Fruit fly (Drosophila melanogaster): Measurements from ENCODE around the gene CG33203.
A peak's percentile ranks its signal among the peaks of the same experiment; 100 is the strongest.

Gene CG33203

DNA sequence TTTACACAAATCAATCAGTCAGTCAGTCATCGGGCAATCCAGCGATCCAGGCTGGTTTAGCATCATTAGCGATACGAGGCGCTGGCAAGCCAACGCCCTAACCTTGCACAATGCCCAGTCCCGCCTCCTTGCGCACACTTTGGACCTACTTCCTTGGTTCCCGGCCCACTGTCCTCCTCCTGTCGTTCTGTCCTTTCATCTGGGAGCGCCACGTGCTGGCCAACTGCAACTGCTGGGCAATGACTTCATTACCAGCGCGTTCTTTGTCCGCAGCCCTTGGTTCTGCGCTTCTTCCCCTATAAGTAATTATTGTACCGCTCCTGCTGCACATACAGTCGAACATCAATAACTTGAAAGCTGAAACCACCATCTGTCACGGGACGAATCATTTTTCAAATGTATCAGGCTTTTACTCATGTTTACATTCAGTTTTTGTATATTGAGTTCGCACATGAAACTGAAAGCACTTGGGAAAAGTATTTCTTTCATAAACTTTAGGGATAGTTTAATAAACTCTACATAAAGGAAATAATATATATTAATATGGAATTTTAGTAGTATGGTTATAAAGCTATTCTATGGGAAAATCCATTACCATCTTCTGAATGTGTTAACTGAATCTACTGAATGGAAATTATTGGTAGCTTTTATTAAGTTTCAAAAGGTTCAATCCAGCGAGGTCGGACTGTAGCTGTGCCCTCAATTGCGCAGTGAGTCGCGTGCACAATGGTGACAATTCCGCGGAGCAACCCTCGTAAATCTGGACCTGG, 39.8 kb downstream of the CG33203 start (continued):
- peak; percentile 48 for TF ChIP-seq achi (GFP tag; optimal IDR thresholded peaks at IDR 0.05)
- TF ChIP-seq Lpt (GFP tag; optimal IDR thresholded peaks at IDR 0.05), result no peak
- TF ChIP-seq CG11902 (GFP tag; optimal IDR thresholded peaks at IDR 0.05), result peak; percentile 36
- TF ChIP-seq CG8119 (GFP tag; IDR thresholded peaks at IDR 0.05), result no peak
- peak; percentile 26 for TF ChIP-seq CG8319 (GFP tag; optimal IDR thresholded peaks at IDR 0.05)
- TF ChIP-seq Gug (GFP tag; IDR thresholded peaks at IDR 0.05), result no peak
- TF ChIP-seq Blimp-1 (GFP tag; optimal IDR thresholded peaks at IDR 0.05), result no peak
- TF ChIP-seq cyc (GFP tag; optimal IDR thresholded peaks at IDR 0.05), result no peak
- TF ChIP-seq salr (GFP tag; optimal IDR thresholded peaks at IDR 0.05), result peak in 1 of 2 experiments; percentile 17
- TF ChIP-seq lz (GFP tag; optimal IDR thresholded peaks at IDR 0.05), result peak; percentile 34
- no peak for TF ChIP-seq fd85E (GFP tag; optimal IDR thresholded peaks at IDR 0.05)
- TF ChIP-seq Hr39 (GFP tag; optimal IDR thresholded peaks at IDR 0.05), result peak; percentile 17
- TF ChIP-seq topi (GFP tag; optimal IDR thresholded peaks at IDR 0.05), result peak; percentile 48
- TF ChIP-seq CG11762 (GFP tag; optimal IDR thresholded peaks at IDR 0.05; ENCODE audit: insufficient read depth), result peak; percentile 35
- peak; percentile 47 for TF ChIP-seq dsx (GFP tag; optimal IDR thresholded peaks at IDR 0.05; ENCODE audit: poor library complexity, severe bottlenecking)
- peak; percentile 56 for TF ChIP-seq Ets96B (tag; optimal IDR thresholded peaks at IDR 0.05)
- TF ChIP-seq CG10631 (GFP tag; optimal IDR thresholded peaks at IDR 0.05), result peak; percentile 57
- TF ChIP-seq fd59A (GFP tag; optimal IDR thresholded peaks at IDR 0.05), result peak; percentile 3
- TF ChIP-seq CG3032 (tag; optimal IDR thresholded peaks at IDR 0.05), result peak; percentile 63
- peak; percentile 69 for TF ChIP-seq CG6808 (GFP tag; optimal IDR thresholded peaks at IDR 0.05)
- no peak for TF ChIP-seq Eip93F (GFP tag; optimal IDR thresholded peaks at IDR 0.05)
- TF ChIP-seq Hr4 (GFP tag; optimal IDR thresholded peaks at IDR 0.05), result peak; percentile 33
- no peak for TF ChIP-seq fkh (GFP tag; optimal IDR thresholded peaks at IDR 0.05)
- peak; percentile 67 for TF ChIP-seq acj6 (GFP tag; optimal IDR thresholded peaks at IDR 0.05)
- peak; percentile 49 for TF ChIP-seq CG32006 (GFP tag; optimal IDR thresholded peaks at IDR 0.05)
- TF ChIP-seq CG31627 (GFP tag; optimal IDR thresholded peaks at IDR 0.05), result peak; percentile 23

DNA sequence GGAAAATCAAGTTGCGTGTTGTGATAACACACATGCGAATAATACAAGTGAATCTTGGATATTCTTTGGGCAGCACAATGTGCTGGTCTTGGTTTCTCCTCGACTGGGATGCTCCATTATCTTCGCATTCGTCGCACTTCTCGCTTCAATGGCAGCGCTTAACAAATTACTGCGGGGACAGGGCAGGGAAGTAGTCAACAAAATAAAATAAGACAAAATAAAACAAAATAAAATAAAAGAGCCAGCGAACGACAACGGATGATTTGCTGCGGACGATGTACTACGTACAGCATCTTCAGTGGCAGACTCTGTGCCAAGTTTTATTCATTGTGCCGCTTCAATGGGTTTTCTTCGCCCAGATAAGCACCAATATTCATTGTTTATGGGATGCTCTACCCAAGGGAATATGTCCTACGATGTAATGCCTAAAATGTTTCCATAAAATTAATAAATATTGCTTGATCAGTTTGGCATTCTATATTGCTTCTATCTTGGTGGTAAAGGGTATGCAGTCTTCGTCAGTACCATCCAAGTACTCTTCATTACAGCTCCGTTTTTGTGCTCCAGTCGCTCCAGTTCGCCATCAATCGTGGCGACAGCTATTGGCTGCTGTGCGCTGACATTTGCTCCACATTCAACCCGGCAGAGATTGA, 40.5 kb downstream of the CG33203 start:
- peak; percentile 66 for TF ChIP-seq CG8119 (GFP tag; IDR thresholded peaks at IDR 0.05)
- peak; percentile 62 for TF ChIP-seq fd59A (GFP tag; optimal IDR thresholded peaks at IDR 0.05)
- TF ChIP-seq dsx (GFP tag; optimal IDR thresholded peaks at IDR 0.05; ENCODE audit: poor library complexity, severe bottlenecking), result peak; percentile 67
- TF ChIP-seq acj6 (GFP tag; optimal IDR thresholded peaks at IDR 0.05), result peak; percentile 59
- TF ChIP-seq Lpt (GFP tag; optimal IDR thresholded peaks at IDR 0.05), result peak; percentile 47
- TF ChIP-seq CG3919 (GFP tag; optimal IDR thresholded peaks at IDR 0.05), result peak; percentile 74
- peak; percentile 50 for TF ChIP-seq Gug (GFP tag; IDR thresholded peaks at IDR 0.05)
- TF ChIP-seq esn (GFP tag; optimal IDR thresholded peaks at IDR 0.05), result peak; percentile 44
- TF ChIP-seq CG11762 (GFP tag; optimal IDR thresholded peaks at IDR 0.05; ENCODE audit: insufficient read depth), result peak; percentile 55
- peak; percentile 30 for TF ChIP-seq Sox15 (GFP tag; optimal IDR thresholded peaks at IDR 0.05)
- peak; percentile 73 for TF ChIP-seq CG1621 (tag; optimal IDR thresholded peaks at IDR 0.05)
- peak; percentile 88 for TF ChIP-seq CG6808 (GFP tag; optimal IDR thresholded peaks at IDR 0.05)
- TF ChIP-seq CG11902 (GFP tag; optimal IDR thresholded peaks at IDR 0.05), result peak; percentile 39
- peak; percentile 58 for TF ChIP-seq CG6792 (GFP tag; optimal IDR thresholded peaks at IDR 0.05)
- TF ChIP-seq CG6163 (GFP tag; IDR thresholded peaks at IDR 0.05), result peak; percentile 86
- peak; percentile 52 for TF ChIP-seq CG8319 (GFP tag; optimal IDR thresholded peaks at IDR 0.05)
- TF ChIP-seq Eip93F (GFP tag; optimal IDR thresholded peaks at IDR 0.05), result no peak
- TF ChIP-seq Blimp-1 (GFP tag; optimal IDR thresholded peaks at IDR 0.05), result peak; percentile 6
- TF ChIP-seq CG10631 (GFP tag; optimal IDR thresholded peaks at IDR 0.05), result peak; percentile 57
- TF ChIP-seq Hr39 (GFP tag; optimal IDR thresholded peaks at IDR 0.05), result peak; percentile 22
- TF ChIP-seq CG10669 (GFP tag; optimal IDR thresholded peaks at IDR 0.05), result peak; percentile 77
- peak; percentile 75 for TF ChIP-seq Ets96B (tag; optimal IDR thresholded peaks at IDR 0.05)
- TF ChIP-seq pdm3 (GFP tag; optimal IDR thresholded peaks at IDR 0.05), result peak; percentile 67
- TF ChIP-seq dac (GFP tag; optimal IDR thresholded peaks at IDR 0.05), result no peak
- TF ChIP-seq Eip75B (GFP tag; optimal IDR thresholded peaks at IDR 0.05), result peak; percentile 79
- peak; percentile 47 for TF ChIP-seq lz (GFP tag; optimal IDR thresholded peaks at IDR 0.05)
- peak; percentile 29 for TF ChIP-seq CG31627 (GFP tag; optimal IDR thresholded peaks at IDR 0.05)
- TF ChIP-seq Met (GFP tag; optimal IDR thresholded peaks at IDR 0.05), result peak; percentile 16
- TF ChIP-seq Hr4 (GFP tag; optimal IDR thresholded peaks at IDR 0.05), result peak; percentile 64
- TF ChIP-seq ss (GFP tag; optimal IDR thresholded peaks at IDR 0.05), result peak; percentile 77 to 85
- peak; percentile 70 for TF ChIP-seq CG32006 (GFP tag; optimal IDR thresholded peaks at IDR 0.05)
- peak; percentile 14 for TF ChIP-seq cyc (GFP tag; optimal IDR thresholded peaks at IDR 0.05)
- peak; percentile 87 for TF ChIP-seq eg (GFP tag; IDR thresholded peaks at IDR 0.05)
- peak; percentile 46 for TF ChIP-seq CG34406 (GFP tag; optimal IDR thresholded peaks at IDR 0.05)
- TF ChIP-seq topi (GFP tag; optimal IDR thresholded peaks at IDR 0.05), result peak; percentile 59
- TF ChIP-seq CG3032 (tag; optimal IDR thresholded peaks at IDR 0.05), result peak; percentile 75
- peak; percentile 72 for TF ChIP-seq OdsH (GFP tag; optimal IDR thresholded peaks at IDR 0.05)
- peak; percentile 41 for TF ChIP-seq Sox102F (GFP tag; optimal IDR thresholded peaks at IDR 0.05)

Data from whole organism, prepupa.